Worm (Caenorhabditis elegans) whole organism, mixed stage, embryonic: ENCODE data around the gene gos-28.
A peak's percentile ranks its signal among the peaks of the same experiment; 100 is the strongest.

ENCODE experiments used
- M03D4.4 ChIP-seq: sonication (generic microtip); optimal IDR thresholded peaks from 2 replicates; lab custom pipeline; 2017; ENCODE audit warnings: mild to moderate bottlenecking, missing genetic modification characterization, missing compliant biosample characterization
- bed-3 ChIP-seq: fragments of 200-800 bp; sonication (Bioruptor generic); optimal IDR thresholded peaks from 3 replicates; lab custom pipeline; 2018; ENCODE audit warnings: mild to moderate bottlenecking, missing genetic modification characterization, moderate library complexity, missing compliant biosample characterization
- blmp-1 ChIP-seq: fragments of 150-350 bp; optimal IDR thresholded peaks from 2 replicates; lab custom pipeline; 2014; ENCODE audit warnings: missing biosample characterization, missing genetic modification characterization
- ceh-39 ChIP-seq: fragments of 150-350 bp; optimal IDR thresholded peaks from 2 replicates; lab custom pipeline; 2014; ENCODE audit warnings: missing biosample characterization, missing genetic modification characterization
- ceh-43 ChIP-seq: fragments of 200-800 bp; sonication (Bioruptor generic); optimal IDR thresholded peaks from 2 replicates; lab custom pipeline; 2018; ENCODE audit warnings: mild to moderate bottlenecking, missing genetic modification characterization, moderate library complexity, missing compliant biosample characterization
- ceh-83 ChIP-seq: fragments of 200-800 bp; sonication (Bioruptor generic); optimal IDR thresholded peaks from 2 replicates; lab custom pipeline; 2018; ENCODE audit warnings: mild to moderate bottlenecking, missing genetic modification characterization, missing compliant biosample characterization
- ces-1 ChIP-seq: fragments of 150-350 bp; optimal IDR thresholded peaks from 2 replicates; lab custom pipeline; 2014; ENCODE audit warnings: missing biosample characterization, missing genetic modification reagents, missing genetic modification characterization
- drap-1 ChIP-seq: fragments of 200-800 bp; sonication (Bioruptor generic); optimal IDR thresholded peaks from 3 replicates; lab custom pipeline; 2018; ENCODE audit warnings: mild to moderate bottlenecking, missing genetic modification characterization, missing compliant biosample characterization
- elt-1 ChIP-seq: sonication (generic microtip); optimal IDR thresholded peaks from 2 replicates; lab custom pipeline; 2017; ENCODE audit warnings: missing genetic modification characterization, mild to moderate bottlenecking, missing compliant biosample characterization, antibody characterized with exemption, moderate library complexity, borderline replicate concordance; ENCODE audit not compliant: insufficient read depth
- elt-3 ChIP-seq: fragments of 150-350 bp; optimal IDR thresholded peaks from 2 replicates; lab custom pipeline; 2014; ENCODE audit warnings: missing biosample characterization, missing genetic modification characterization
- flh-1 ChIP-seq: fragments of 200-800 bp; sonication (Bioruptor generic); optimal IDR thresholded peaks from 2 replicates; lab custom pipeline; 2018; ENCODE audit warnings: mild to moderate bottlenecking, missing genetic modification characterization, moderate library complexity, missing compliant biosample characterization
- ham-2 ChIP-seq: fragments of 200-800 bp; sonication (Bioruptor generic); optimal IDR thresholded peaks from 2 replicates; lab custom pipeline; 2018; ENCODE audit warnings: mild to moderate bottlenecking, missing genetic modification characterization, missing compliant biosample characterization
- hlh-1 ChIP-seq: fragments of 150-350 bp; optimal IDR thresholded peaks from 2 replicates; lab custom pipeline; 2014; ENCODE audit warnings: missing biosample characterization, missing genetic modification reagents, missing genetic modification characterization
- lin-13 ChIP-seq: fragments of 150-350 bp; optimal IDR thresholded peaks from 2 replicates; lab custom pipeline; 2014; ENCODE audit warnings: missing biosample characterization, missing genetic modification characterization
- lin-32 ChIP-seq: fragments of 200-800 bp; sonication (Bioruptor generic); optimal IDR thresholded peaks from 2 replicates; lab custom pipeline; 2018; ENCODE audit warnings: mild to moderate bottlenecking, missing genetic modification characterization, missing compliant biosample characterization
- mep-1 ChIP-seq: fragments of 150-350 bp; optimal IDR thresholded peaks from 2 replicates; lab custom pipeline; 2017; ENCODE audit warnings: missing biosample characterization, missing genetic modification reagents, missing genetic modification characterization, inconsistent platforms
- mls-2 ChIP-seq: sonication (generic microtip); optimal IDR thresholded peaks from 2 replicates; lab custom pipeline; 2016; ENCODE audit warnings: mild to moderate bottlenecking, missing genetic modification characterization, moderate library complexity, missing compliant biosample characterization
- nhr-12 ChIP-seq: fragments of 150-350 bp; optimal IDR thresholded peaks from 2 replicates; lab custom pipeline; 2014; ENCODE audit warnings: missing biosample characterization, missing genetic modification characterization
- nhr-28 ChIP-seq: fragments of 150-350 bp; optimal IDR thresholded peaks from 2 replicates; lab custom pipeline; 2014; ENCODE audit warnings: missing biosample characterization, missing genetic modification characterization
- nhr-76 ChIP-seq: sonication (generic microtip); optimal IDR thresholded peaks from 2 replicates; lab custom pipeline; 2017; ENCODE audit warnings: missing biosample characterization, missing genetic modification characterization
- pha-4 ChIP-seq: fragments of 150-350 bp; optimal IDR thresholded peaks from 2 replicates; lab custom pipeline; 2018; ENCODE audit warnings: missing biosample characterization, missing genetic modification reagents, missing genetic modification characterization
- sem-2 ChIP-seq: fragments of 200-800 bp; sonication (Bioruptor generic); optimal IDR thresholded peaks from 2 replicates; lab custom pipeline; 2018; ENCODE audit warnings: mild to moderate bottlenecking, missing genetic modification characterization, missing compliant biosample characterization
- snpc-4 ChIP-seq: fragments of 150-350 bp; optimal IDR thresholded peaks from 2 replicates; lab custom pipeline; 2014; ENCODE audit warnings: missing biosample characterization, missing genetic modification characterization
- sptf-1 ChIP-seq: sonication (generic microtip); optimal IDR thresholded peaks from 2 replicates; lab custom pipeline; 2017; ENCODE audit warnings: mild to moderate bottlenecking, missing genetic modification characterization, moderate library complexity, missing compliant biosample characterization
- tbx-8 ChIP-seq: fragments of 200-800 bp; sonication (Bioruptor generic); optimal IDR thresholded peaks from 2 replicates; lab custom pipeline; 2018; ENCODE audit warnings: mild to moderate bottlenecking, missing genetic modification characterization, moderate library complexity, missing compliant biosample characterization
- unc-120 ChIP-seq: sonication (generic microtip); optimal IDR thresholded peaks from 2 replicates; lab custom pipeline; 2017; ENCODE audit warnings: missing genetic modification characterization, missing compliant biosample characterization; ENCODE audit not compliant: poor library complexity, severe bottlenecking
- unc-39 ChIP-seq: fragments of 150-350 bp; optimal IDR thresholded peaks from 2 replicates; lab custom pipeline; 2014; ENCODE audit warnings: missing biosample characterization, missing genetic modification characterization
- unc-62 ChIP-seq: fragments of 150-350 bp; optimal IDR thresholded peaks from 2 replicates; lab custom pipeline; 2014; ENCODE audit warnings: missing biosample characterization, missing genetic modification reagents, missing genetic modification characterization
- zip-8 ChIP-seq: fragments of 150-350 bp; optimal IDR thresholded peaks from 2 replicates; lab custom pipeline; 2014; ENCODE audit warnings: missing biosample characterization, missing genetic modification characterization
- ztf-11 ChIP-seq: fragments of 150-350 bp; optimal IDR thresholded peaks from 2 replicates; lab custom pipeline; 2014; ENCODE audit warnings: missing biosample characterization, missing genetic modification characterization

The gos-28 gene

DNA sequence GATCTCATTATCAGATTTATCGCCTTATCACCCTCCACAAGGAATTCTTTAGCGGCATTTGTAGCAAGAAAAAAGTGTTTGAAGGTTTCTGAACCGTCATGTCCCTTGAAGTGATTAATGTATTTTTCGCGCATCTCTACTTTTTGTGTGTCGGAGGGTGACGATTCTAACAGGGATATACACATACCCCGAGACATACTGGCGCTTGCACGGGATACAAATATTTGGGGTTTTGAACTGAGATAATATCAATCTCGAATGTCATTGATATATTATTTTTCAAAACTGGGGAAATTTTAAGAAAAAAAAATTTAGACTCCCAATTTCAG, 43.4 kb downstream of the gos-28 start:
- TF ChIP-seq ceh-83 (GFP tag; lab: Kevin White, UChicago), result no peak
- TF ChIP-seq ham-2 (GFP tag; lab: Kevin White, UChicago), result no peak
- no peak for TF ChIP-seq drap-1
- no peak for TF ChIP-seq snpc-4
- no peak for TF ChIP-seq ztf-11 (tag; lab: Kevin White, UChicago)
- TF ChIP-seq mep-1 (tag; lab: Kevin White, UChicago), result no peak
- no peak for TF ChIP-seq ceh-39 (tag; lab: Kevin White, UChicago)
- TF ChIP-seq unc-39 (tag; lab: Kevin White, UChicago), result no peak

DNA sequence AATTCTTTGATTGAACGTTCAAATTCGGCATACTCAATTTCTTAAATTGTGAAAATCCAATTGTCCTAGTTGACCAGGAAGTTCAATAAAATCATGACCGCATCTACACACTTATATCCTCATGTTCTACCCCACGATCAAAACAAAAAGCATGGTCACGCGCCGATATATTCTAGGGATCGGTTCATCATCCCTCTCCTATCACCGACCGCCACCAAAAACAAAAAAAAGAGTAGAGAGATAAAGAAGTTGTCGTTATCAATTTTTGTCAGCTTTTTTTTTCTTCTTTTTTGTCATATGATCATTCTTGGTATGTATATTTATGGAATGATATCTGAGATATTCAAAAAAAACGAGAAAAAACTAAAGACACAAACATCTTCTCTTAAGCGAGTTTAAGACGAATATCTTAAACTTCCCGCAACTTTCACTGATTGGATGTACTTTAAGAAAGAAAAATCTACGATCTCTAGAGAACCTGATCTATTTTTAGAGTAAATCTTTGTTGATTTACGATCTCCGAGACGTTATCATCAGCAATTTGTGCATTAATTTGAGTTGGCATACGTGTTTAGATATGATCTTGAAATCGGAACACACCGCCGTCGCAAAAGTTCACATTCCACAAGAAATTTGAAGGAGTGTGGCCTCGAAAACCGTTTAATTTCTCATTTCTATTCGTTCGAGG, 43.9 kb downstream of the gos-28 start:
- TF ChIP-seq elt-1 (tag; lab: Kevin White, UChicago) (peak; percentile 44), mls-2 (no peak), unc-39 (tag; lab: Kevin White, UChicago) (no peak), nhr-12 (tag; lab: Kevin White, UChicago) (no peak)

DNA sequence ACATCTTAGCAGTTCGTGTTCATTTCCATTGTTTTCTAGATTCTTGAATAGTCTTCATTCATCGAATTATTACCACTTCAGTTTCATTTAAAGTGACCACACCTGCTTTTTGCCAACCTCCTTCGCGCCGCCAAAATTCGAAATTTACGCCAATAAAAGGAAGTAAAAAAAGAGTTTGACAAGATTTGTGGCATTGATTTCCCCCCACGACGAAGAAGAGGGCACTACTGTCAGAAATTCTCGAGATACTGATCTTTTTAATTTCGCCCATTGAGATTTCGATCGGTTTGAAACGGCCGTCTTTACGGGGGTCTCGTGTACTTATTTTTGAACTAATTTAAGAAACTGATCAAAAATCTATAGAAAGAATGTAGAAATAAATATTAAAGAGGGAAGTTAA, 47.3 kb downstream of the gos-28 start:
- TF ChIP-seq flh-1 (GFP tag; lab: Kevin White, UChicago) (no peak), mep-1 (tag; lab: Kevin White, UChicago) (no peak), ham-2 (GFP tag; lab: Kevin White, UChicago) (no peak), unc-39 (tag; lab: Kevin White, UChicago) (no peak), elt-3 (no peak), ceh-43 (GFP tag; lab: Kevin White, UChicago) (no peak), unc-62 (GFP tag; lab: Kevin White, UChicago) (no peak), sem-2 (GFP tag; lab: Kevin White, UChicago) (no peak), ces-1 (GFP tag; lab: Kevin White, UChicago) (no peak), bed-3 (no peak), nhr-12 (tag; lab: Kevin White, UChicago) (no peak), pha-4 (tag; lab: Kevin White, UChicago) (no peak), sptf-1 (tag; lab: Kevin White, UChicago) (no peak), lin-32 (GFP tag; lab: Kevin White, UChicago) (no peak), hlh-1 (no peak), ceh-83 (GFP tag; lab: Kevin White, UChicago) (no peak), mls-2 (no peak), zip-8 (tag; lab: Kevin White, UChicago) (no peak), drap-1 (no peak), ceh-39 (tag; lab: Kevin White, UChicago) (no peak)

DNA sequence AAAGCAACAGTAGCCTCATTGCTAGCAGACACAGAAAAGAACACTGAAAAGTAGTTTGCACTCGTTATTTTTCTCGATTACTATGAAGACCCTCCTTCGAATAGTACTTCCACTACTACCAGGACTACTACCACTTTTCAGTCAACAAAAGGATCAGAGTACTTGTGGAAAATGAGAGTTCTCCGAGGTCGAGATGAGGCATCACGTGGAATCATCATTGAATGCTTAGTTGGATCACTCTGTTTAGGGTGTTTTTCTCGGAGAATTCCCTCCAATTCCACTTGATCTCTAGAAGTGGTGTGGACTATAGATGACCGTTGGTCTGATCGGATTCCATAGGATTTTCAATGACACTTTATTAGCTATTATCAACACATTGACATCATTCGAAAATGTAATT, 48.2 kb downstream of the gos-28 start:
- no peak for TF ChIP-seq sptf-1 (tag; lab: Kevin White, UChicago)

DNA sequence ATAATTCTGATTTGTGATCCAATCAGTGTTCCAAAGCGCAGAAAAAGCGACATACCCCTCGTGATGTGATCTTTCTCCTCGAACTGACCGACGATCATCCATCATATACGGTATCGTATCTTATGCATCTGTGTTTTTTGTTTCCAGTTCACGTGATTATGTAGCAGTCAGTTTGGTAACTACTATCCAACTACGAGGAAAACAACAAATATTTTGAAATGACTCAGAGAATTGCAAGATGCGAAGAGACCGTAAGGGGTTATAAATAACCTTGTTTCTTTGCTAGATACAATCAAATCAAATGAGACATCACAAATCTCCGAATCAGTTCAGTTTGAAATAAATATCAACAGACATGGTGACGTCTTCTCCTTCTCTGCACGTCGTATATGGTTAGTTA, 48.8 kb downstream of the gos-28 start:
- no peak for TF ChIP-seq sem-2 (GFP tag; lab: Kevin White, UChicago)
- no peak for TF ChIP-seq nhr-12 (tag; lab: Kevin White, UChicago)
- TF ChIP-seq tbx-8, result no peak
- TF ChIP-seq zip-8 (tag; lab: Kevin White, UChicago), result no peak
- no peak for TF ChIP-seq blmp-1
- TF ChIP-seq ceh-83 (GFP tag; lab: Kevin White, UChicago), result no peak
- no peak for TF ChIP-seq nhr-76 (tag; lab: Kevin White, UChicago)
- TF ChIP-seq unc-62 (GFP tag; lab: Kevin White, UChicago), result no peak
- TF ChIP-seq sptf-1 (tag; lab: Kevin White, UChicago), result no peak
- no peak for TF ChIP-seq unc-39 (tag; lab: Kevin White, UChicago)
- TF ChIP-seq, all 35 proteins: peak for 0

DNA sequence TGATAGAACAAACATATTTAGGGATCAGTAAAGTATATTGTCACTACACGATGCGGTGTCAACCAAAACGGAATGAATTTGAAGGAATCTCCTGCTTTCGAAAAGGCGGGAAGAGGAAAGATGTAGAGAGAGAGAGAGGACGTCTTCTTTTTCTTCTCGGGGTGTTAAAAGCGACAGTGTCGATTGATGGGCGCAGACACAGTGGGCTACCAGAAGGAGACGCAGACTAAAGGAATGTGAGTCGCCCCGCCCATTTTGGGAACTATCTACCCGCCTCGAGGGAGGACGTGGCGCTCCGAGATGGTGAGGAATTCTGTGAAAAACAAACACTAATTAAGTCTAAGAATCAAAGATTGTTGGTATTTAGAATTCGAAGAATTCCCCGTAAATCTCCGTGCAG, 49.5 kb downstream of the gos-28 start, which contains the start of the genes B0361.14 and B0361.9:
TSS of gene B0361.14 (minus strand) at position 66 of the 400 bp plus-strand sequence.
TSS of gene B0361.9 (minus strand) at position 166 of the 400 bp plus-strand sequence.
- TF ChIP-seq ceh-43 (GFP tag; lab: Kevin White, UChicago) (no peak), lin-32 (GFP tag; lab: Kevin White, UChicago) (no peak), lin-13 (tag; lab: Kevin White, UChicago) (no peak), unc-62 (GFP tag; lab: Kevin White, UChicago) (no peak), sem-2 (GFP tag; lab: Kevin White, UChicago) (no peak), unc-120 (tag; lab: Kevin White, UChicago) (no peak), ztf-11 (tag; lab: Kevin White, UChicago) (no peak), nhr-28 (tag; lab: Kevin White, UChicago) (no peak), blmp-1 (no peak), M03D4.4 (no peak), zip-8 (tag; lab: Kevin White, UChicago) (no peak), nhr-76 (tag; lab: Kevin White, UChicago) (no peak)
